Fruit fly (Drosophila melanogaster): ENCODE results near the gene CG8159.

Gene CG8159

DNA sequence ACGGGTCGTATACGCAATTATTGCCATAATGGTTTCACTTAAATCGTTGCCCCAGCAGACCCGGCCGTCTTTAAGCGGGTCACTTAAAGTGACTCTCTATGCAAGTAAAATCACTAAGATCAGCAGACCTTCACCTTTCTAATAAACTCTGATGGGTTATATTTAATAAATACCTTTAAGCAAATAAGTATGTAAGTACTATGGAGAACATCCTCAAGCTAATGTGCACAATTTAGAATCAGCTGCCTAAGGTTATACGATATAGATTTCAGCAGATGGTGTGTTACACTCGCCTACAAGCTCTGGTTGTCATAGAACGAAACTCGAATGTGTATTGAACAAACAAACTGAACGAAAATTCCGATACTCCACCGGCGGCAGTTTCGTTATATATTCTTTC, 42.4 kb downstream of the CG8159 start, which contains the start of gene CG8236:
TSS of gene CG8236 (plus strand) at position 301 of the 400 bp plus-strand sequence.
- TF ChIP-seq rn (GFP tag; IDR thresholded peaks at IDR 0.05) = no peak
- no peak for TF ChIP-seq fd96Ca (GFP tag; IDR thresholded peaks at IDR 0.05)
- TF ChIP-seq Pif1A (GFP tag; optimal IDR thresholded peaks at IDR 0.05) = no peak
- no peak for TF ChIP-seq EcR (GFP tag; optimal IDR thresholded peaks at IDR 0.05)
- TF ChIP-seq CG15710 (tag; optimal IDR thresholded peaks at IDR 0.05) = no peak
- TF ChIP-seq Ets98B (GFP tag; IDR thresholded peaks at IDR 0.05) = no peak
- no peak for TF ChIP-seq CG14655 (GFP tag; optimal IDR thresholded peaks at IDR 0.05)
- no peak for TF ChIP-seq gl (tag; optimal IDR thresholded peaks at IDR 0.05)
- TF ChIP-seq CG8159 (tag; optimal IDR thresholded peaks at IDR 0.05) = no peak
- TF ChIP-seq CG17806 (tag; optimal IDR thresholded peaks at IDR 0.05) = no peak
- no peak for TF ChIP-seq CG9948 (tag; optimal IDR thresholded peaks at IDR 0.05)
- TF ChIP-seq D1 (tag; optimal IDR thresholded peaks at IDR 0.05) = no peak
- no peak for TF ChIP-seq CG32121 (GFP tag; IDR thresholded peaks at IDR 0.05)
- TF ChIP-seq Pif1B (GFP tag; optimal IDR thresholded peaks at IDR 0.05) = no peak
- TF ChIP-seq Snoo (tag; optimal IDR thresholded peaks at IDR 0.05) = no peak
- TF ChIP-seq CG12605 (GFP tag; IDR thresholded peaks at IDR 0.05) = no peak
- no peak for TF ChIP-seq CG13204 (GFP tag; optimal IDR thresholded peaks at IDR 0.05)
- TF ChIP-seq CG34367 (tag; optimal IDR thresholded peaks at IDR 0.05) = no peak

DNA sequence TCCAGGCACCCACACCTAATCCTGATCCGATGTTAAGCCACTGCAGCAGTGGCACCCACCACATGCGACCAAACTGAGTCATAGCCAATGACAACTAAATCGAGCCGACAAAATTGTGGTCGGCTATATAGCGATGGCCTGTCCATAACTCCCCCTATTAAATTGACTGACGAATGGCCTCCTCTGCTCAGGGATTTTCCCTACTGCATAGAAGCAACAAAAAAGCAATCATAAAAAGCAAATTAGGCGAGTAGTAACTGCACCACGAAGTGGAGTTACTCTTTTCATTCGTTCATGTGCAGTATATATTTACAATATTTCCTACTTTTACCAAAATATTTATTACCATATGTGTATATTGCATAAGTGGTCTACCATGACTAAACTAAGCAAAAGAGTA, 45.9 kb downstream of the CG8159 start, which contains the start of gene CG13318:
TSS of gene CG13318 (minus strand) at position 101 of the 400 bp plus-strand sequence.
- TF ChIP-seq CG8159 (tag; optimal IDR thresholded peaks at IDR 0.05) (no peak), CG14655 (GFP tag; optimal IDR thresholded peaks at IDR 0.05) (no peak), fd96Ca (GFP tag; IDR thresholded peaks at IDR 0.05) (no peak), CG17806 (tag; optimal IDR thresholded peaks at IDR 0.05) (no peak), CG32121 (GFP tag; IDR thresholded peaks at IDR 0.05) (no peak), CG10348 (GFP tag; IDR thresholded peaks at IDR 0.05) (no peak), CG4496 (GFP tag; IDR thresholded peaks at IDR 0.05) (no peak), Snoo (tag; optimal IDR thresholded peaks at IDR 0.05) (no peak), CG15710 (tag; optimal IDR thresholded peaks at IDR 0.05) (no peak), CG12605 (GFP tag; IDR thresholded peaks at IDR 0.05) (no peak), Ets98B (GFP tag; IDR thresholded peaks at IDR 0.05) (no peak), EcR (GFP tag; optimal IDR thresholded peaks at IDR 0.05) (no peak), gl (tag; optimal IDR thresholded peaks at IDR 0.05) (no peak), CG8301 (tag; optimal IDR thresholded peaks at IDR 0.05) (no peak), Pif1B (GFP tag; optimal IDR thresholded peaks at IDR 0.05) (no peak)

DNA sequence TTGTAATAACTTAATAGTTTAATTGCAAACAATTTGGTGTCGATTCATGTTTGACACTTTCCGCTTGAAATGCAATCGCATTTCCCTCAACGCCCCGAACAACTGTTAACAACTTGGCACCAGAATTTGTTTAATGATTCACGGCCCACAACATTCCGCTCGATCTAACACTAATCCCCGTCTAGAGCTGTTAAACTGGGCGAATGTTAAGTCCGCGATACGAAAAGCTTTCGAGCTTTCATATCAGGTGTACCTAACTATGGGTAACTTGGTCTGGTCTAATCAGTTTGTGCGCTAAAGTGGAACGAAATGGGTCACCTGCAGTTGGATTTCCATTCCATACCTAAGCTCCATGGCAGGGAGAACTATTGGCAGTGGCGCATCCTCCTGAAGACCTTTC, 46.5 kb downstream of the CG8159 start, which contains the start of gene CG34301:
TSS of gene CG34301 (plus strand) at position 301 of the 400 bp plus-strand sequence.
- TF ChIP-seq rn (GFP tag; IDR thresholded peaks at IDR 0.05) = no peak
- no peak for TF ChIP-seq CG8301 (tag; optimal IDR thresholded peaks at IDR 0.05)
- no peak for TF ChIP-seq CG34367 (tag; optimal IDR thresholded peaks at IDR 0.05)
- TF ChIP-seq CG4496 (GFP tag; IDR thresholded peaks at IDR 0.05) = no peak
- no peak for TF ChIP-seq CG12605 (GFP tag; IDR thresholded peaks at IDR 0.05)
- no peak for TF ChIP-seq Pif1A (GFP tag; optimal IDR thresholded peaks at IDR 0.05)
- TF ChIP-seq CG14655 (GFP tag; optimal IDR thresholded peaks at IDR 0.05) = no peak
- no peak for TF ChIP-seq CG32121 (GFP tag; IDR thresholded peaks at IDR 0.05)
- no peak for TF ChIP-seq fd96Ca (GFP tag; IDR thresholded peaks at IDR 0.05)
- TF ChIP-seq CG8159 (tag; optimal IDR thresholded peaks at IDR 0.05) = no peak
- TF ChIP-seq CG10348 (GFP tag; IDR thresholded peaks at IDR 0.05) = no peak
- TF ChIP-seq CG15710 (tag; optimal IDR thresholded peaks at IDR 0.05) = no peak
- no peak for TF ChIP-seq Pif1B (GFP tag; optimal IDR thresholded peaks at IDR 0.05)
- no peak for TF ChIP-seq gl (tag; optimal IDR thresholded peaks at IDR 0.05)
- TF ChIP-seq EcR (GFP tag; optimal IDR thresholded peaks at IDR 0.05) = no peak
- no peak for TF ChIP-seq CG17806 (tag; optimal IDR thresholded peaks at IDR 0.05)
